ENCODE assay signal across 4 fruit fly cellular contexts in the genomic region with DNA sequence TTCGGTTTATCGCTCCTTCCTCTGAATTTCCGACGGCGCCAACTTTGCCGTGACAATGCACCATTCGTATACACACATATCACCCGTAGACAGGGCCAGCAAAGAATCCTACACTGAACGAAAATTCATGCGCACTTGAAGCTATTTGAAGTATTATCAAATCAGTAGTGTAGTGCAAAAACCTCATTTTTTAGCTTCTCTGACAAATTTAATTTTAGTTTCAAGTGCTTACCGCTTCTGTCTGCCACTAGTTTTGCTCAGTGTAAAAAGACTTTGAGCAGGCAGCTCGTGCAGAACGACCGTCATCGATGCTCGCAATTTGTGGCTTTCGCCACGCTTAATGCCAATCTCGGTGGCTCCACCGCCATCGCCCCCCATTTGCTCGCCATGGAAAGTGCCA.
TF ChIP-seq lines count a peak whose summit lies in the region.

No protein-coding gene starts in this region.

- no peak for TF ChIP-seq CTCF in whole organism, embryonic (GFP tag; optimal IDR thresholded peaks at IDR 0.05; lab: Kevin White, UChicago)

TF ChIP-seq in whole organism, embryonic, 481 proteins besides CTCF, POLR2A, EP300 and RAD21 (continues in another document):
- 0 out of 2 replicates have a peak, but pooled peaks have one; percentile 44 for TF ChIP-seq chm (GFP tag; IDR thresholded peaks at IDR 0.05; lab: Robert Waterston, UW)
- no peak for TF ChIP-seq hkb (optimal IDR thresholded peaks at IDR 0.05; lab: Kevin White, UChicago)
- peak; percentile 63 for TF ChIP-seq hkb (GFP tag; IDR thresholded peaks at IDR 0.05; lab: Robert Waterston, UW)
- TF ChIP-seq Pdp1 (GFP tag; optimal IDR thresholded peaks at IDR 0.05; lab: Kevin White, UChicago), result peak; percentile 25 to 30
- no peak for TF ChIP-seq sqz (GFP tag; optimal IDR thresholded peaks at IDR 0.05; lab: Kevin White, UChicago)
- no peak for TF ChIP-seq gcm2 (GFP tag; optimal IDR thresholded peaks at IDR 0.05; lab: Kevin White, UChicago)
- TF ChIP-seq gem (tag; optimal IDR thresholded peaks at IDR 0.05; lab: Kevin White, UChicago), result no peak
- no peak for TF ChIP-seq jigr1 (GFP tag; IDR thresholded peaks at IDR 0.05; lab: Robert Waterston, UW)
- TF ChIP-seq sob (GFP tag; IDR thresholded peaks at IDR 0.05; lab: Robert Waterston, UW), result peak; percentile 66
- TF ChIP-seq tx (GFP tag; optimal IDR thresholded peaks at IDR 0.05; lab: Kevin White, UChicago), result no peak
- peak; percentile 23 for TF ChIP-seq CG4424 (GFP tag; optimal IDR thresholded peaks at IDR 0.05; lab: Kevin White, UChicago)
- TF ChIP-seq CG13775 (GFP tag; optimal IDR thresholded peaks at IDR 0.05; lab: Kevin White, UChicago), result peak; percentile 4
- peak; percentile 38; the same call in 1 of the 2 replicates for TF ChIP-seq CG32532 (GFP tag; IDR thresholded peaks at IDR 0.05; lab: Robert Waterston, UW)
- TF ChIP-seq Oli (tag; optimal IDR thresholded peaks at IDR 0.05; lab: Kevin White, UChicago), result peak; percentile 49
- TF ChIP-seq lov (optimal IDR thresholded peaks at IDR 0.05; lab: Kevin White, UChicago), result no peak
- TF ChIP-seq lov (GFP tag; IDR thresholded peaks at IDR 0.05; lab: Robert Waterston, UW), result peak; percentile 69; the same call in 1 of the 3 replicates
- no peak for TF ChIP-seq CG15073 (GFP tag; optimal IDR thresholded peaks at IDR 0.05; lab: Kevin White, UChicago)
- TF ChIP-seq CG7372 (GFP tag; IDR thresholded peaks at IDR 0.05; lab: Robert Waterston, UW), result no peak
- no peak for TF ChIP-seq CG11398 (GFP tag; optimal IDR thresholded peaks at IDR 0.05; lab: Kevin White, UChicago)
- no peak for TF ChIP-seq crp (GFP tag; optimal IDR thresholded peaks at IDR 0.05; lab: Kevin White, UChicago)
- TF ChIP-seq onecut (GFP tag; IDR thresholded peaks at IDR 0.05; lab: Robert Waterston, UW), result no peak
- TF ChIP-seq CG14014 (GFP tag; IDR thresholded peaks at IDR 0.05; lab: Robert Waterston, UW), result no peak

TF ChIP-seq in whole organism, prepupa, 60 proteins besides CTCF, POLR2A, EP300 and RAD21 (continues in another document):
- TF ChIP-seq svp (GFP tag; lab: Kevin White, UChicago), result no peak
- peak in 1 of 2 experiments; percentile 69 for TF ChIP-seq salr (GFP tag; optimal IDR thresholded peaks at IDR 0.05; lab: Kevin White, UChicago)
- TF ChIP-seq Met (GFP tag; optimal IDR thresholded peaks at IDR 0.05; lab: Kevin White, UChicago), result peak; percentile 65
- peak; percentile 55 for TF ChIP-seq CG6792 (GFP tag; optimal IDR thresholded peaks at IDR 0.05; lab: Kevin White, UChicago)
- TF ChIP-seq CG9139 (GFP tag; optimal IDR thresholded peaks at IDR 0.05; lab: Kevin White, UChicago), result no peak
- TF ChIP-seq CG6163 (GFP tag; IDR thresholded peaks at IDR 0.05; lab: Robert Waterston, UW), result peak; percentile 93
- peak; percentile 71 for TF ChIP-seq dac (GFP tag; optimal IDR thresholded peaks at IDR 0.05; lab: Kevin White, UChicago)
- no peak for TF ChIP-seq CG4318 (GFP tag; optimal IDR thresholded peaks at IDR 0.05; lab: Kevin White, UChicago)
- TF ChIP-seq Hr38 (GFP tag; optimal IDR thresholded peaks at IDR 0.05; lab: Kevin White, UChicago), result no peak
- TF ChIP-seq Smox (GFP tag; optimal IDR thresholded peaks at IDR 0.05; lab: Kevin White, UChicago), result no peak
- TF ChIP-seq fd59A (GFP tag; optimal IDR thresholded peaks at IDR 0.05; lab: Kevin White, UChicago), result peak; percentile 58
- no peak for TF ChIP-seq pdm3 (GFP tag; optimal IDR thresholded peaks at IDR 0.05; lab: Kevin White, UChicago)
- peak; percentile 71 for TF ChIP-seq Ets96B (tag; optimal IDR thresholded peaks at IDR 0.05; lab: Kevin White, UChicago)
- peak; percentile 90 for TF ChIP-seq Eip78C (GFP tag; lab: Kevin White, UChicago)
- no peak for TF ChIP-seq Blimp-1 (GFP tag; optimal IDR thresholded peaks at IDR 0.05; lab: Kevin White, UChicago)
- TF ChIP-seq CG32006 (GFP tag; optimal IDR thresholded peaks at IDR 0.05; lab: Kevin White, UChicago), result no peak
- peak; percentile 74 for TF ChIP-seq CG1621 (tag; optimal IDR thresholded peaks at IDR 0.05; lab: Kevin White, UChicago)
- TF ChIP-seq Eip75B (GFP tag; optimal IDR thresholded peaks at IDR 0.05; lab: Kevin White, UChicago), result no peak
- no peak for TF ChIP-seq Sox102F (GFP tag; optimal IDR thresholded peaks at IDR 0.05; lab: Kevin White, UChicago)
- TF ChIP-seq CG11762 (GFP tag; optimal IDR thresholded peaks at IDR 0.05; lab: Kevin White, UChicago; ENCODE audit: insufficient read depth), result peak; percentile 68
- TF ChIP-seq CG8632 (GFP tag; optimal IDR thresholded peaks at IDR 0.05; lab: Kevin White, UChicago), result no peak
- TF ChIP-seq achi (GFP tag; optimal IDR thresholded peaks at IDR 0.05; lab: Kevin White, UChicago), result peak; percentile 76
- peak; percentile 57 for TF ChIP-seq CG34406 (GFP tag; optimal IDR thresholded peaks at IDR 0.05; lab: Kevin White, UChicago)

TF ChIP-seq in whole organism, pupa, 21 proteins besides CTCF, POLR2A, EP300 and RAD21:
- no peak for TF ChIP-seq EcR (GFP tag; optimal IDR thresholded peaks at IDR 0.05; lab: Kevin White, UChicago)
- TF ChIP-seq fd96Ca (GFP tag; IDR thresholded peaks at IDR 0.05; lab: Robert Waterston, UW), result peak; percentile 89
- peak; percentile 84 for TF ChIP-seq CG8301 (tag; optimal IDR thresholded peaks at IDR 0.05; lab: Kevin White, UChicago)
- TF ChIP-seq CG15710 (tag; optimal IDR thresholded peaks at IDR 0.05; lab: Kevin White, UChicago), result peak; percentile 70
- TF ChIP-seq rn (GFP tag; IDR thresholded peaks at IDR 0.05; lab: Robert Waterston, UW), result peak; percentile 73
- peak; percentile 11 for TF ChIP-seq D1 (tag; optimal IDR thresholded peaks at IDR 0.05; lab: Kevin White, UChicago)
- TF ChIP-seq Pif1A (GFP tag; optimal IDR thresholded peaks at IDR 0.05; lab: Kevin White, UChicago), result no peak
- peak; percentile 79 for TF ChIP-seq CG32121 (GFP tag; IDR thresholded peaks at IDR 0.05; lab: Robert Waterston, UW)
- peak; percentile 43 for TF ChIP-seq Snoo (tag; optimal IDR thresholded peaks at IDR 0.05; lab: Kevin White, UChicago)
- peak; percentile 88 for TF ChIP-seq CG4496 (GFP tag; IDR thresholded peaks at IDR 0.05; lab: Robert Waterston, UW)
- TF ChIP-seq CG8159 (tag; optimal IDR thresholded peaks at IDR 0.05; lab: Kevin White, UChicago), result no peak
- TF ChIP-seq CG17806 (tag; optimal IDR thresholded peaks at IDR 0.05; lab: Kevin White, UChicago), result peak; percentile 73
- TF ChIP-seq CG34367 (tag; optimal IDR thresholded peaks at IDR 0.05; lab: Kevin White, UChicago), result peak; percentile 69
- TF ChIP-seq Ets98B (GFP tag; IDR thresholded peaks at IDR 0.05; lab: Robert Waterston, UW), result peak; percentile 88
- TF ChIP-seq CG12605 (GFP tag; IDR thresholded peaks at IDR 0.05; lab: Robert Waterston, UW), result peak; percentile 80
- peak; percentile 27; the same call in 1 of the 2 replicates for TF ChIP-seq CG10348 (GFP tag; IDR thresholded peaks at IDR 0.05; lab: Robert Waterston, UW)
- no peak for TF ChIP-seq CG14655 (GFP tag; optimal IDR thresholded peaks at IDR 0.05; lab: Kevin White, UChicago)
- peak; percentile 45 for TF ChIP-seq gl (tag; optimal IDR thresholded peaks at IDR 0.05; lab: Kevin White, UChicago)
- no peak for TF ChIP-seq CG13204 (GFP tag; optimal IDR thresholded peaks at IDR 0.05; lab: Kevin White, UChicago)
- TF ChIP-seq CG9948 (tag; optimal IDR thresholded peaks at IDR 0.05; lab: Kevin White, UChicago), result peak; percentile 71
- no peak for TF ChIP-seq Pif1B (GFP tag; optimal IDR thresholded peaks at IDR 0.05; lab: Kevin White, UChicago)

TF ChIP-seq in whole organism, wandering third instar larva, 38 proteins besides CTCF, POLR2A, EP300 and RAD21:
- TF ChIP-seq CG32264 (GFP tag; optimal IDR thresholded peaks at IDR 0.05; lab: Kevin White, UChicago), result no peak
- TF ChIP-seq psq (GFP tag; optimal IDR thresholded peaks at IDR 0.05; lab: Kevin White, UChicago), result peak; percentile 5
- peak; percentile 59 for TF ChIP-seq br (GFP tag; optimal IDR thresholded peaks at IDR 0.05; lab: Kevin White, UChicago)
- peak; percentile 60 for TF ChIP-seq fru (GFP tag; optimal IDR thresholded peaks at IDR 0.05; lab: Kevin White, UChicago)
- TF ChIP-seq Dfd (GFP tag; optimal IDR thresholded peaks at IDR 0.05; lab: Kevin White, UChicago), result no peak
- no peak for TF ChIP-seq jim (GFP tag; optimal IDR thresholded peaks at IDR 0.05; lab: Kevin White, UChicago)
- peak; percentile 57 for TF ChIP-seq HLH106 (tag; optimal IDR thresholded peaks at IDR 0.05; lab: Kevin White, UChicago)
- peak; percentile 35 for TF ChIP-seq Sp1 (GFP tag; optimal IDR thresholded peaks at IDR 0.05; lab: Kevin White, UChicago)
- peak; percentile 69 for TF ChIP-seq h (GFP tag; optimal IDR thresholded peaks at IDR 0.05; lab: Kevin White, UChicago)
- TF ChIP-seq Hnf4 (GFP tag; optimal IDR thresholded peaks at IDR 0.05; lab: Kevin White, UChicago), result no peak
- peak; percentile 65 for TF ChIP-seq ey (GFP tag; optimal IDR thresholded peaks at IDR 0.05; lab: Kevin White, UChicago)
- TF ChIP-seq sv (GFP tag; optimal IDR thresholded peaks at IDR 0.05; lab: Kevin White, UChicago), result peak; percentile 3
- TF ChIP-seq foxo (GFP tag; optimal IDR thresholded peaks at IDR 0.05; lab: Kevin White, UChicago), result peak in 1 of 2 experiments; percentile 68
- TF ChIP-seq OdsH (GFP tag; optimal IDR thresholded peaks at IDR 0.05; lab: Kevin White, UChicago), result peak; percentile 57
- no peak for TF ChIP-seq Hr83 (GFP tag; optimal IDR thresholded peaks at IDR 0.05; lab: Kevin White, UChicago; ENCODE audit: poor library complexity, severe bottlenecking)
- peak; percentile 53 for TF ChIP-seq rgr (GFP tag; optimal IDR thresholded peaks at IDR 0.05; lab: Kevin White, UChicago)

Comparison
In these comparisons a context has a peak if more than half of its experiments do, and no peak if none do; other contexts are left out.
1. Of the 7 proteins assayed by ChIP-seq in both whole organism, embryonic and whole organism, prepupa: peak only in whole organism, embryonic: Blimp-1; only in whole organism, prepupa: CG16779, CG6854, Gug, Hr39 and Lpt; in both: none; in neither: 1.